Worm (Caenorhabditis elegans): ENCODE measurements around the gene B0462.4.

Gene B0462.4

DNA sequence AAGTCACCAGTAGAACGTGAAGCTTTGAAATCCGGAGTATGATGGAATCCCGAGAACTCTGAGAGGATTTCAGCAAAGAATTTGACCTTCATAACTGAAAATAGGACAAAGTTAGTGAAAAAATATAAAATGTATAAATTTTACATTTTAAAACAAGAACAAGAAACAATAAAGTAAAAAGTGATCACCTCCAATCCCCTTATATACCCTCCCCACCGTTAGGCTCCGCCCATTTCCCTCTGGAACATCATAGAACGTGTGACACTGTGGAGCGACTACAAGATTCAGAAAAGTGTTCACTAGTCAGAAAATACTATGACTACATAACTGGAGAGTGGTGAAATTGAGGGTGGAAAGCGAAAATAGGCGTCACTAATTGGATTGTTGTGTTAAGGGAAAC, at the start of gene B0462.4:
B0462.4 (minus strand) TSS at position 101 of the 400 bp plus-strand sequence.
- TF ChIP-seq F13C5.2 (tag; optimal IDR thresholded peaks at IDR 0.05) (no peak), hmg-4 (GFP tag; optimal IDR thresholded peaks at IDR 0.05) (no peak), aly-1 (tag; optimal IDR thresholded peaks at IDR 0.05) (no peak), pes-1 (GFP tag; IDR thresholded peaks at IDR 0.05) (no peak), tra-4 (tag; optimal IDR thresholded peaks at IDR 0.05) (no peak), flt-1 (GFP tag; IDR thresholded peaks at IDR 0.05) (no peak), hnd-1 (tag; optimal IDR thresholded peaks at IDR 0.05) (no peak), tbx-11 (GFP tag; IDR thresholded peaks at IDR 0.05) (no peak), hmbx-1 (tag; optimal IDR thresholded peaks at IDR 0.05) (no peak), ets-7 (tag; optimal IDR thresholded peaks at IDR 0.05) (no peak), scrt-1 (GFP tag; IDR thresholded peaks at IDR 0.05) (no peak), ama-1 (optimal IDR thresholded peaks at IDR 0.05) (no peak), ceh-13 (GFP tag; optimal IDR thresholded peaks at IDR 0.05) (no peak)

DNA sequence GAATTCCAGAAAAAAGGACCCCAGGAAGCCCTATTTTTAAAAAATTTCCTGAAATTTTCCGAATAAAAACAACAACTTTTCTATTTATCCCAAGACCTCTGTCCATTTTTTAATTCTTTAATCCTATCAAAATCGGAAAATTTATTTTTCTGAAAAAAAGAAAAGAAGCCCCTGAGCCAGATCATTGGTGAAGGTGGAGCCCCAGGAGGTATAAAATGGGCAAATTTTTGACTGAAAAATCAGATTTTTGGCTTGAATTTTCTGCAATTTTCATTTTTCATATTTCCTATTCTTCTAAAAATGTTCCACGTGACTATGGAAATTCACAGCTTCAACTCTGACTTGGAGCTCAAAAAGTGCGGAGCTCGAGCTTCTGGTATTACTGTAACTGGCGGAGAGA, 47.8 kb upstream of the B0462.4 start, which contains the start of gene Y51A2B.8:
Y51A2B.8 (plus strand) TSS at position 301 of the 400 bp plus-strand sequence.
- TF ChIP-seq hmg-4 (GFP tag; optimal IDR thresholded peaks at IDR 0.05) (no peak), flt-1 (GFP tag; IDR thresholded peaks at IDR 0.05) (no peak), F13C5.2 (tag; optimal IDR thresholded peaks at IDR 0.05) (no peak), tbx-37 (GFP tag; conservative IDR thresholded peaks at IDR 0.05) (no peak), hmbx-1 (tag; optimal IDR thresholded peaks at IDR 0.05) (no peak), scrt-1 (GFP tag; IDR thresholded peaks at IDR 0.05) (no peak), aly-1 (tag; optimal IDR thresholded peaks at IDR 0.05) (no peak), ama-1 (optimal IDR thresholded peaks at IDR 0.05) (no peak), pes-1 (GFP tag; IDR thresholded peaks at IDR 0.05) (no peak), ceh-36 (tag; optimal IDR thresholded peaks at IDR 0.05) (no peak), tbx-11 (GFP tag; IDR thresholded peaks at IDR 0.05) (no peak), tra-4 (tag; optimal IDR thresholded peaks at IDR 0.05) (no peak), B0310.2 (tag; optimal IDR thresholded peaks at IDR 0.05) (no peak)

DNA sequence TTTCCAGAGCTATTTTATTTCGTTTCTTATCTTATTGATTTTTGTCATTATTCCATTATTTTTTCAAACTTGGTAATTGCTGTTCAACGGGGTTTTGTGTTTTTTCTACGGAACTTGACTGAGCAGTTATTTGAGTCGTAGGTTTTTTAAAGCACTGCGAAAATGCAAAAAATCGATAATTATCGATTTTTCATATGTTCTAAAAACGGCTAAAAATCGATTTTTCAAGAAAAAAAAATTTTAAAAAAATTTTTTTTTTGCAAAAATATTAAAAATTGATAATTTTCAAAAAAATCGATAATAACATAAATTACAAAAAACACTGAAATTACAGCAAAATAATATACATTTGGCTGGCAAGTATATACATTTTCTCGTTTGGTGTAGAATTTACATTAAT, 44.6 kb upstream of the B0462.4 start:
- TF ChIP-seq hmg-4 (GFP tag; optimal IDR thresholded peaks at IDR 0.05), result no peak
- TF ChIP-seq ets-7 (tag; optimal IDR thresholded peaks at IDR 0.05), result no peak
- TF ChIP-seq ama-1 (optimal IDR thresholded peaks at IDR 0.05), result no peak
- TF ChIP-seq hmbx-1 (tag; optimal IDR thresholded peaks at IDR 0.05), result no peak
- TF ChIP-seq tra-4 (tag; optimal IDR thresholded peaks at IDR 0.05), result no peak
- no peak for TF ChIP-seq ceh-13 (GFP tag; optimal IDR thresholded peaks at IDR 0.05)
- TF ChIP-seq B0310.2 (tag; optimal IDR thresholded peaks at IDR 0.05), result no peak
- no peak for TF ChIP-seq sea-1 (GFP tag; conservative IDR thresholded peaks at IDR 0.05)
- no peak for TF ChIP-seq aly-1 (tag; optimal IDR thresholded peaks at IDR 0.05)
- no peak for TF ChIP-seq tbx-37 (GFP tag; conservative IDR thresholded peaks at IDR 0.05)
- no peak for TF ChIP-seq scrt-1 (GFP tag; IDR thresholded peaks at IDR 0.05)
- no peak for TF ChIP-seq F13C5.2 (tag; optimal IDR thresholded peaks at IDR 0.05)
- TF ChIP-seq hnd-1 (tag; optimal IDR thresholded peaks at IDR 0.05), result no peak
- TF ChIP-seq ceh-36 (tag; optimal IDR thresholded peaks at IDR 0.05), result no peak
- TF ChIP-seq tbx-11 (GFP tag; IDR thresholded peaks at IDR 0.05), result no peak
- TF ChIP-seq pes-1 (GFP tag; IDR thresholded peaks at IDR 0.05), result no peak
- no peak for TF ChIP-seq flt-1 (GFP tag; IDR thresholded peaks at IDR 0.05)

DNA sequence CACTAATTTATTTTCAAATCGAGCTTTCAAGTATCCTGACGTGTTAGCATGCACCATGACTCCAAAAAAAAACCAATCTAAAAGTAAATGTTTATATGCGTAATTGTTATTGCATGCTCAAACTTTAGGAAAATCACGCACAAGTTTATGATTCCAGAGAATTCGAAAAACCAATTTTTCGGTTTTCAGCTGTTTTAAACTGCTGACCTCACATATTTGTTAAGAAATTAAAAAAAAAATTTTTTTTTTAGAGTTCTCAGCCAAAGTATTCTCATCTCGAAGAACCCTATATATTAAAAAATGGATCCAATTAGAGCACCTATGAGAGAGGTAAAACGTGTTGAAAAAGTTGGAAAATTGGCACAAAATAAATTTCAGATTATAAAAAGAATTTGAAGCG, 43.2 kb upstream of the B0462.4 start, which contains the start of gene Y51A2B.2:
Y51A2B.2 (plus strand) TSS at position 301 of the 400 bp plus-strand sequence.
- TF ChIP-seq hmg-4 (GFP tag; optimal IDR thresholded peaks at IDR 0.05) (no peak), B0310.2 (tag; optimal IDR thresholded peaks at IDR 0.05) (no peak), ceh-13 (GFP tag; optimal IDR thresholded peaks at IDR 0.05) (no peak), ceh-36 (tag; optimal IDR thresholded peaks at IDR 0.05) (no peak), hnd-1 (tag; optimal IDR thresholded peaks at IDR 0.05) (no peak), tbx-11 (GFP tag; IDR thresholded peaks at IDR 0.05) (no peak), ama-1 (optimal IDR thresholded peaks at IDR 0.05) (no peak), pes-1 (GFP tag; IDR thresholded peaks at IDR 0.05) (no peak), tbx-37 (GFP tag; conservative IDR thresholded peaks at IDR 0.05) (no peak), scrt-1 (GFP tag; IDR thresholded peaks at IDR 0.05) (no peak), hmbx-1 (tag; optimal IDR thresholded peaks at IDR 0.05) (no peak), F13C5.2 (tag; optimal IDR thresholded peaks at IDR 0.05) (no peak), aly-1 (tag; optimal IDR thresholded peaks at IDR 0.05) (no peak), sea-1 (GFP tag; conservative IDR thresholded peaks at IDR 0.05) (no peak), tra-4 (tag; optimal IDR thresholded peaks at IDR 0.05) (no peak), ets-7 (tag; optimal IDR thresholded peaks at IDR 0.05) (no peak), flt-1 (GFP tag; IDR thresholded peaks at IDR 0.05) (no peak)

DNA sequence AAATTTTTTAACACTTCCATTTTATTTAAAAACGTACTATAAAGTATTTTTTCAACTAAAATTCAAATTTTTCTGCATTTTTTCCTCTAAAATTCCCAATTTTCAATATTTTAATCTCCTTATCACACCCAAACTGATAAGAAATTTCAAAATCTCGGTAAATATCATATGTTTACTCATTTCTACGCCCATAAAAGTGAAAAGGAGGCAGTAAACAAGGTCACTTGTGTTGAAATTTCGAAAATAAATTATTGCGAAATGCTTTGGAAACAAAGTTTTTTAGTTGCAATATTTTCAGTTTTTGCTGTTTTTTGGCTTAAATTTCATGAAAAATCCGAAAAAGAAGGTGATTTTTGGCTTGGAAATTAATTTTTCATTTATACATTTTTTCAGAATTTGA, 40.6 kb upstream of the B0462.4 start, which contains the start of gene C08E8.4:
C08E8.4 (plus strand) TSS at position 268 of the 400 bp plus-strand sequence.
- TF ChIP-seq sea-1 (GFP tag; conservative IDR thresholded peaks at IDR 0.05), result no peak

DNA sequence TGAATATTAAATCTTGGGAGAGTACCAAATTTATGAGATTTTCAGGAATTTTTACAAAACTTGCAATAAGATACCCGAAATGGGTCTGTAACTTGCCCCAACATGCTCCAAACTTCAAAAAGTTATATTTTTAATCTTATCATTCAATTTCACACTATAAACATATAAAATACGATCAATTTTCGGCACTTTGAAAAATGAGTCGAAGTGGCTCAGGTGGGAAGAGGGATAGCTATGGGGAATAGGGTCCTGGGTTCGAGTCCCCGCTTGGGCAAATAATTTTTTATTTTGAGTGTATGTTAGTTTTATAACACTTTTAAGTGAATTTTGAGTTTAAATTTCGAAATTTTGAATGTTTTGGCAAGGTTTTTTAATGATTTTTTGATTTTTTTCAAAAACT, 40.0 kb upstream of the B0462.4 start:
- no peak for TF ChIP-seq scrt-1 (GFP tag; IDR thresholded peaks at IDR 0.05)
- no peak for TF ChIP-seq hmbx-1 (tag; optimal IDR thresholded peaks at IDR 0.05)
- TF ChIP-seq hmg-4 (GFP tag; optimal IDR thresholded peaks at IDR 0.05), result no peak
- TF ChIP-seq ets-7 (tag; optimal IDR thresholded peaks at IDR 0.05), result no peak
- no peak for TF ChIP-seq tbx-11 (GFP tag; IDR thresholded peaks at IDR 0.05)
- no peak for TF ChIP-seq sea-1 (GFP tag; conservative IDR thresholded peaks at IDR 0.05)
- no peak for TF ChIP-seq F13C5.2 (tag; optimal IDR thresholded peaks at IDR 0.05)
- no peak for TF ChIP-seq aly-1 (tag; optimal IDR thresholded peaks at IDR 0.05)
- TF ChIP-seq B0310.2 (tag; optimal IDR thresholded peaks at IDR 0.05), result no peak
- no peak for TF ChIP-seq flt-1 (GFP tag; IDR thresholded peaks at IDR 0.05)
- no peak for TF ChIP-seq ceh-36 (tag; optimal IDR thresholded peaks at IDR 0.05)
- no peak for TF ChIP-seq pes-1 (GFP tag; IDR thresholded peaks at IDR 0.05)
- TF ChIP-seq hnd-1 (tag; optimal IDR thresholded peaks at IDR 0.05), result no peak
- no peak for TF ChIP-seq tra-4 (tag; optimal IDR thresholded peaks at IDR 0.05)
- TF ChIP-seq ceh-13 (GFP tag; optimal IDR thresholded peaks at IDR 0.05), result no peak
- no peak for TF ChIP-seq tbx-37 (GFP tag; conservative IDR thresholded peaks at IDR 0.05)
- TF ChIP-seq ama-1 (optimal IDR thresholded peaks at IDR 0.05), result no peak

DNA sequence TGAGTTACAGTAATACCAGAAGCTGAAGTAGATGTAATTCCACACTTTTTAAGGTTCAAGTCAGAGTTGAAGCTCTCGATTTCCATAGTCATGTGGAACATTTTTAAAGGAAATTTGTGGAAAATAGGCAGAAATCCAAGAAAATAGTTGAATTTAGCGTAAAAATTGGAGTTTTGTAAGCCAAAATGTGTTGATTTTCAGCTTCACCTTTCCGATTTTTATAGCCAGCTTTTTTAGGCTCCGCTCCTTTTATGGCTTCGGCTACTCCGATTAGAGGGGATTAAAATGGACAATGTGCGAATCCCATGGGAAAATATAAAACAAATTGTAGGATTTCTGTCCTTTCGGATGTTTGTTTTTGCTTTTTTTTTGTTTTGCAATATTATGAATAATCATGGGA, 37.3 kb upstream of the B0462.4 start, which contains the start of gene C08E8.6:
C08E8.6 (minus strand) TSS at position 101 of the 400 bp plus-strand sequence.
- TF ChIP-seq ceh-13 (GFP tag; optimal IDR thresholded peaks at IDR 0.05) (no peak), pes-1 (GFP tag; IDR thresholded peaks at IDR 0.05) (no peak), B0310.2 (tag; optimal IDR thresholded peaks at IDR 0.05) (no peak), aly-1 (tag; optimal IDR thresholded peaks at IDR 0.05) (no peak), scrt-1 (GFP tag; IDR thresholded peaks at IDR 0.05) (no peak), tbx-37 (GFP tag; conservative IDR thresholded peaks at IDR 0.05) (no peak)
